Worm (Caenorhabditis elegans) whole organism, young adult: ENCODE measurements around the gene H03G16.5.

ENCODE experiments used
- Y56A3A.18 ChIP-seq: fragments of 200-800 bp; sonication (Bioruptor generic); IDR thresholded peaks from 2 replicates; pipeline ENCODE4 v1.3.6; 2022; ENCODE audit warnings: missing genetic modification reagents, missing genetic modification characterization, missing compliant biosample characterization
- ama-1 ChIP-seq, 3 experiments: fragments of 150-350 bp in 1 of 3; sonication (generic microtip) in 2 of 3; optimal IDR thresholded peaks; 2 replicates each; lab custom pipeline; 2014 to 2018; ENCODE audit warnings: missing biosample characterization in 2 of 3, missing genetic modification characterization in 2 of 3, missing genetic modification reagents in 2 of 3
- hlh-12 ChIP-seq: sonication (generic microtip); optimal IDR thresholded peaks from 2 replicates; lab custom pipeline; 2016; ENCODE audit warnings: missing genetic modification characterization, missing compliant biosample characterization
- mes-4 ChIP-seq: sonication (generic microtip); optimal IDR thresholded peaks from 2 replicates; lab custom pipeline; 2016; ENCODE audit warnings: missing genotype, missing genetic modification characterization, missing compliant biosample characterization
- snpc-4 ChIP-seq, 5 experiments: fragments of 150-350 bp in 1 of 5; sonication (generic microtip) in 4 of 5; optimal IDR thresholded peaks; 2 replicates each; lab custom pipeline; 2014 to 2018; ENCODE audit warnings: missing genetic modification characterization in 5 of 5, missing biosample characterization in 3 of 5, antibody characterized with exemption in 2 of 5, mild to moderate bottlenecking in 2 of 5, missing compliant biosample characterization in 2 of 5, missing genotype in 2 of 5, moderate library complexity in 2 of 5, missing genetic modification reagents in 1 of 5
- zfh-2 ChIP-seq: fragments of 200-800 bp; sonication (Bioruptor generic); conservative IDR thresholded peaks from 2 replicates; pipeline ENCODE4 v1.3.6; 2022; ENCODE audit warnings: missing genetic modification reagents, missing genetic modification characterization, missing compliant biosample characterization
- zim-3 ChIP-seq: sonication (generic microtip); optimal IDR thresholded peaks from 2 replicates; lab custom pipeline; 2017; ENCODE audit warnings: mild to moderate bottlenecking, missing genetic modification characterization, moderate library complexity, missing compliant biosample characterization

- TF ChIP-seq hlh-12 (tag; lab: Kevin White, UChicago) (no peak), Y56A3A.18 (GFP tag; lab: Robert Waterston, UW) (no peak), snpc-4 (GFP tag; optimal IDR thresholded peaks at IDR 0.05; lab: Kevin White, UChicago) (no peak), snpc-4 (tag; optimal IDR thresholded peaks at IDR 0.05; lab: Kevin White, UChicago) (no peak), ama-1 (optimal IDR thresholded peaks at IDR 0.05; lab: Kevin White, UChicago) (no peak), ama-1 (GFP tag; optimal IDR thresholded peaks at IDR 0.05; lab: Kevin White, UChicago) (no peak), zfh-2 (GFP tag; lab: Robert Waterston, UW) (no peak), mes-4 (tag; lab: Kevin White, UChicago) (no peak), zim-3 (no peak)
Observed at ce11 chrX:15100369-15100963, 43.8 kb upstream of the H03G16.5 start, which contains the start of gene dhhc-1.
